Fruit fly (Drosophila melanogaster) whole organism, embryonic: ENCODE data around the gene CG11267.

Experiments
- Chrac-16 ChIP-seq: fragments of 200-800 bp; sonication (Bioruptor generic); optimal IDR thresholded peaks from 3 replicates; lab custom pipeline; 2016; ENCODE audit warnings: missing biosample characterization, missing genetic modification characterization
- Deaf1 ChIP-seq: fragments of 200-800 bp; optimal IDR thresholded peaks from 3 replicates; lab custom pipeline; 2019; ENCODE audit warnings: missing biosample characterization, mild to moderate bottlenecking, missing genetic modification characterization, moderate library complexity
- Doc2 ChIP-seq: fragments of 200-800 bp; sonication (Bioruptor generic); IDR thresholded peaks from 2 replicates; pipeline ENCODE4 v1.3.6; 2022; ENCODE audit warnings: missing biosample characterization, missing genetic modification characterization
- Ets65A ChIP-seq: fragments of 200-800 bp; sonication (Bioruptor generic); peaks from one replicate; lab custom pipeline; 2016; ENCODE audit warnings: missing biosample characterization, missing genetic modification characterization
- HmgD ChIP-seq: fragments of 200-800 bp; sonication (Bioruptor generic); optimal IDR thresholded peaks from 3 replicates; lab custom pipeline; 2016; ENCODE audit warnings: missing biosample characterization, missing genetic modification characterization
- Nf-YB ChIP-seq: fragments of 200-800 bp; sonication (Bioruptor generic); optimal IDR thresholded peaks from 3 replicates; lab custom pipeline; 2019; ENCODE audit warnings: missing biosample characterization, mild to moderate bottlenecking, missing genetic modification characterization, moderate library complexity
- Scr ChIP-seq: fragments of 200-800 bp; sonication (Bioruptor generic); IDR thresholded peaks from 2 replicates; pipeline ENCODE4 v1.3.6; 2022; ENCODE audit warnings: missing biosample characterization, missing genetic modification characterization; ENCODE audit not compliant: partially characterized antibody
- dmrt11E ChIP-seq: fragments of 200-800 bp; sonication (Bioruptor generic); optimal IDR thresholded peaks from 3 replicates; lab custom pipeline; 2018; ENCODE audit warnings: missing biosample characterization, mild to moderate bottlenecking, missing genetic modification characterization, moderate library complexity
- fru ChIP-seq: fragments of >200 bp; optimal IDR thresholded peaks from 2 replicates; lab custom pipeline; 2017
- mld ChIP-seq: fragments of 200-800 bp; sonication (Bioruptor generic); IDR thresholded peaks from 3 replicates; pipeline ENCODE4 v1.3.6; 2022; ENCODE audit warnings: missing biosample characterization, missing genetic modification characterization; ENCODE audit not compliant: partially characterized antibody
- nerfin-2 ChIP-seq: fragments of 200-800 bp; sonication (Bioruptor generic); IDR thresholded peaks from 2 replicates; pipeline ENCODE4 v1.3.6; 2022; ENCODE audit warnings: missing biosample characterization, missing genetic modification characterization; ENCODE audit not compliant: partially characterized antibody
- phol ChIP-seq: fragments of 200-800 bp; sonication (Bioruptor generic); optimal IDR thresholded peaks from 3 replicates; lab custom pipeline; 2018; ENCODE audit warnings: missing biosample characterization, mild to moderate bottlenecking, missing genetic modification characterization, moderate library complexity
- prd ChIP-seq, 3 experiments: fragments of >200 bp in 2 of 3; fragments of 200-800 bp in 1 of 3; sonication (Bioruptor generic) in 1 of 3; optimal IDR thresholded peaks in 2 of 3; IDR thresholded peaks in 1 of 3; 2 replicates in 2 of 3; 3 replicates in 1 of 3; pipeline versions ENCODE4 v1.3.6 to Lab custom; 2017 to 2022; ENCODE audit warnings: missing biosample characterization in 1 of 3, missing genetic modification characterization in 1 of 3

dm6 chr3L:13030055-13030634 is 14.3 kb downstream of the CG11267 start:
- peak; percentile 79 for TF ChIP-seq Ets65A (GFP tag; lab: Kevin White, UChicago)
- no peak for TF ChIP-seq Deaf1 (tag; lab: Kevin White, UChicago)
- TF ChIP-seq dmrt11E (tag; lab: Kevin White, UChicago) = no peak
- no peak for TF ChIP-seq fru
- TF ChIP-seq Doc2 (GFP tag; lab: Robert Waterston, UW) = no peak
- no peak for TF ChIP-seq Scr (GFP tag; lab: Robert Waterston, UW)
- peak; percentile 12 for TF ChIP-seq Chrac-16 (GFP tag; lab: Kevin White, UChicago)
- no peak for TF ChIP-seq nerfin-2
- no peak for TF ChIP-seq mld
- TF ChIP-seq HmgD (GFP tag; lab: Kevin White, UChicago) = no peak
- peak; percentile 10 for TF ChIP-seq phol (tag; lab: Kevin White, UChicago)
- no peak for TF ChIP-seq prd (optimal IDR thresholded peaks at IDR 0.05; lab: Kevin White, UChicago)
- peak; percentile 39; the same call in 1 of the 3 replicates for TF ChIP-seq prd (GFP tag; IDR thresholded peaks at IDR 0.05; lab: Robert Waterston, UW)
- TF ChIP-seq Nf-YB (GFP tag; lab: Kevin White, UChicago) = no peak
